Fruit fly (Drosophila melanogaster): Measurements from ENCODE around the gene CG32568.

CG32568 gene

DNA sequence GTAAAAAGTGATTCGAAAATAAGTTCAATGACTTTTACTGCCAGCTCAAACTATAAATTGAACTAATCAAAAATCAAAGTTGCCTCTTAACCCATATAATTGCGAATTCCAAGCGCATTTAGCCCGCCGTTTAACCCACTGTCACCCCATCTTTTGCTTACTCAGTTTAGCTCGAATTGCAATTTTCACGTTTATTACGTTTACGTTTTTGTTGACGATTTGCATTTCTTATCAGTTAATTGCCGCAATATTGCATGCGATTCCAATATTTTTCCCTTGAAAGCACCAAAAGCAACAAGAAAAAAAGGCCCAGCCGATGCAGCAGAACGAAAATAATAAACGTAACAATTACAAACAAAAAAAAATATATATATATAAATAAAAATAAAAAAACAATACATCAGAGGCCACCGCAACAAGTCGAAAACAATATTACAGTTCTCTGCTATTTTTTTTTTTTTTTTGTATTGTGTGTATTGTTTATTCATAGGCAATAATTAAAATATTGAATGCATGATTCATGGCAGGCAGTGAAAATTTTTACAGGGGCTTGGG is 22.5 kb upstream of the CG32568 start:
- no peak for TF ChIP-seq noc (tag; optimal IDR thresholded peaks at IDR 0.05)

DNA sequence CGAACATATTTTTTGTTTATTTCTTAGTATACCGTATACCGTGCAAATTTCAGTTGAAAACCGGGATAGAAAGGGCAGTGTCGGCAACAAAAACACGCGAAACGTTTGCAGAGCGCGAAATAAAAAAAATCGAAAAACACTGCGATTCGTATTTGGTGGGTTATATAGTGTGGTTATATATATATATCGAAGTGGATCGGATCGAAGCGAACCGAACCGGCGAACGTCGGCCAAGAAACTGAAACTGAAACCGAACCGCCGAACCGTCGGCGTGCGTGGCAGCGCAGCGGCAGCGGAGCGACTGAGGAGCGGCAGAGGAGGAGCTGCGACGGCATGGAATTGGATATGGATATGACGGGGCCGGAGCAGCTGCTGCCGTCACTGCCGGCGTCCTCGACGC is 19.5 kb upstream of the CG32568 start, which contains the start of the genes CG32572 and CG34325:
CG32572 (plus strand) TSS at position 16 of the 400 bp plus-strand sequence.
CG34325 (minus strand) TSS at position 244 of the 400 bp plus-strand sequence.
- TF ChIP-seq noc (tag; optimal IDR thresholded peaks at IDR 0.05), result no peak

dm6 chrX:16723203-16724173 is 17.2 kb upstream of the CG32568 start:
- peak; percentile 88 for TF ChIP-seq noc (tag; optimal IDR thresholded peaks at IDR 0.05)

- TF ChIP-seq noc (tag; optimal IDR thresholded peaks at IDR 0.05), result no peak
Measured at dm6 chrX:16724544-16724943, 16.2 kb upstream of the CG32568 start.

DNA sequence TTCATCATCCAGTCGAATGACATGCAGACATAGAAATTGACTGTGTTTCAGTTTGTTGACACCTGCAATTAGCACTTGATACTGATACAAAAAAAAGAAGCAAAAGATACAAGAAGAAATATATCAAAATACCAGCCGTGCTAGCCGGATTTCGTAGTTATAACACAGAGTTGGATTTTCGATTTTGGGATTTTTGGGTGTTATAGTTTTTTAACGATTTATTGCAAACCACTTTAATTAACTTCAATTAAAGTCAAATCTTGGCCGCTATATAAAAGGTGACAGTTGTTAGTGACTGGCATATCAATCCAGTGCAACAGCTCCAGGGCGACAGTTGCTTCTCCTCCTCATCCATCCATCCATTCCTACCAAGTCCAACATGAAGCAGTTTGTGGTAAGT is 9.9 kb upstream of the CG32568 start, which contains the start of gene TwdlX:
TwdlX (plus strand) TSS at position 301 of the 400 bp plus-strand sequence.
- TF ChIP-seq noc (tag; optimal IDR thresholded peaks at IDR 0.05), result no peak

DNA sequence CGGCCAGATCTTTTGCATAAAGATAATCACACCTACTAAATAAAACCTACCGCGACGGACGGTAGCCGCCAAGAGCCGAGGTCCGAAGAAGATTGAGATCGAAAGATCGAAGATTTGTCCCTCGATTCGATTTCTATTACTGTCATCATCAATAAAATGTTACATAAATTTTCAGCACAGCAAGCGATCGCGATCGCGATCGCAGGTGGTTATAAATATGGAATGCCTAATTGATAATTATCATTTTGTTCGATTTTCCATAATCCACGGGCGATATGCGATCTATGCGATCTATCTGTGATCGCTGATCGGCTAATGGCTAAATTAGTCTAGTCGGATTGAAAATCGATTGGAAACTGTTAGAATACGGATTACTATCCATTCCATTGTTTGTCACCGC is 7.5 kb upstream of the CG32568 start:
- no peak for TF ChIP-seq noc (tag; optimal IDR thresholded peaks at IDR 0.05)

DNA sequence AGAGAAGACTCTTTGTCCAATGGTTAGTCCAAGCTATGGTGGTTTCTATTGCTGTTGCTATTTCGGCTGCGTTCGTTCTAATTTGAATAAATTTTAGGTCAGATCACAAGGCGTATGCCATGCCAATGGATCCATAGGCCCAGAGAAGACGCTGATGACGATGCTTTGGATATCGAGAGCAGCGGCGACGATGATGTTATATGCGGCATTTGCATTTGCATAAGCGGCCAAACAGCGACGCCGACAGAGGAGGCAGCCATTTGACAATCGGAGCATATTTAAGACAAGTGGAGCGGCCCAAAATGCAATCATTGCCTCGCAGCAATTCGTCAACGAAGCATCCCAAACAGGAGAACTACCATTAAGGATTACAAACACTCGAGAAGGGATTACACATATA is 6.1 kb upstream of the CG32568 start, which contains the start of gene TwdlY:
TwdlY (plus strand) TSS at position 301 of the 400 bp plus-strand sequence.
- no peak for TF ChIP-seq noc (tag; optimal IDR thresholded peaks at IDR 0.05)

DNA sequence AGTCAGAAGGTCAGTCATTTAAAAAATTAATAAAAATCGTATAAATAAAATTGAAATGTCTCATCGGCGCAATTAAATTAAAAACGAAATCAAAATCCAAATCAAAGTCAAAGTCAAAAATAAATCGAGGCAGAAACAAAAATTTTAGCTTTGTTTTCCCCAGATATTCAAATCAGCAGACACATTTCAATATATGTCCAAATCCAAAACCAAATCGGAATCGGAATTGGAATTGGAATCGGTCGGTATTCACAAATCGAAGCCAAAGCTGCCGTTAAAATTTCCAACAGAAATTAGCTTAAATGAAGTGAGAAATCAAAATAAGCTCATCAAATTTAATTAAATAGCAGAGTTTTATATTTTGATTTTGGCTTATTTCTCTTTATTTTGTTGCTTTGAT is 4.5 kb upstream of the CG32568 start:
- no peak for TF ChIP-seq noc (tag; optimal IDR thresholded peaks at IDR 0.05)

DNA sequence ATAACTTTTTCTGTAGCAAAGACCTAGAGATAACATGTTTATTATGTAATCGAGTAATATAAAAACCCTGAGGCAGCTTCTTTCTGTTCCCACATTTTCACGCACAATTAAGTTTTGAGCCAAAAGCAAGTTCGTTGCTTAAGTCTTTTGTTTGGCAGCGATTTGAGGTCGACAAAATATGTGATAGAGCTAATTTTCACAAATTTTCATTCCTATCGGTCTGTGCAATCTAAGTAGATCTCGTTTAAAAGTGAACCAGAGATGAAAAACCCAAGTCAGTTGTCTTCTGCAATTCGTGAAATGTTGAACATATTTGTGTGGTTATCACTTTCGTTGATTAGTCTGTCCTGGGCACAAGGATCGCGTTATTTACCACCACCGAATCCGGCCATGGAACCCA is 2.8 kb upstream of the CG32568 start, which contains the start of gene TwdlZ:
TwdlZ (plus strand) TSS at position 301 of the 400 bp plus-strand sequence.
- TF ChIP-seq noc (tag; optimal IDR thresholded peaks at IDR 0.05), result no peak

- no peak for TF ChIP-seq noc (tag; optimal IDR thresholded peaks at IDR 0.05)
Measured at dm6 chrX:16742547-16742946, 1.8 kb downstream of the CG32568 start, which contains the start of gene Twdlalpha. Gene Twdlalpha, plus strand, starts transcription at chrX:16742847.

DNA sequence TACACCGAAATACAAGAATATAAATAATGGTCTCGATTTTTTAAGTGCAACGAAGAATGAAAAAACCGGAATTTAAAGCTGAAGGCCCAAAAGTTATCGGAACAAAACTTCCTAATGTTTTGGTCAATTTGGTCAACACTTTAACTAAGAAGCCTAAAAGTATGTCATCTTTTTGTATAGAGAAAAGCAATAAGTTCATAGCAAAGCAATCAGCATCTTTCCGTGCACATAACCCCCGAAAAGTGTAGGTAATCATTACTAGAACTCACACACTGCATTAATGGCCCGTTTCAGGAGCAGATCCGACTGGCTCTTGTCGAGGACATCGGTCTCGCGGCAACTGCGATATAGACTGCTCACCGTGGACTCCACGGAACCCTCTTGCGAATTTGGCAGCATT is 3.6 kb downstream of the CG32568 start:
- no peak for TF ChIP-seq noc (tag; optimal IDR thresholded peaks at IDR 0.05)

- no peak for TF ChIP-seq noc (tag; optimal IDR thresholded peaks at IDR 0.05)
Measured at dm6 chrX:16745942-16746341, 5.2 kb downstream of the CG32568 start.

- no peak for TF ChIP-seq noc (tag; optimal IDR thresholded peaks at IDR 0.05)
Measured at dm6 chrX:16746824-16747223, 6.1 kb downstream of the CG32568 start.

DNA sequence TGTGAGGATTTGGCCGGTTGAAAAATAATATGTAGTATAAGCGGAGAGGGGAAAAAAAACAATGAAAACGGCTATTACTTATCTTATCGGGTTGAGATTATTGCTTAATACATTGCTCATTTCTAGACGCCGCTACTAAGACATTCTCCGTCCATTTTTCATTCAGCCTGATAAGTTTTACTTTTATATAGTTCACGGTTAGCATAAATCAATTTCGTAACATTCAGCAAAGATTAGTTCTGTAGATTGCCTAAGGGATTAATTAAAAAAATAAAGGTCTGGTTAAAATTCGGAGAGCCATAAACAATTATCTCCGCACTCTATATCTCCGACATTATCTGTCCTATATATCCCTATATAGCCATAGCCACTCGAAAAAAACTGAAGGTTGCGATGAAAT is 6.8 kb downstream of the CG32568 start:
- TF ChIP-seq noc (tag; optimal IDR thresholded peaks at IDR 0.05), result peak; percentile 85

DNA sequence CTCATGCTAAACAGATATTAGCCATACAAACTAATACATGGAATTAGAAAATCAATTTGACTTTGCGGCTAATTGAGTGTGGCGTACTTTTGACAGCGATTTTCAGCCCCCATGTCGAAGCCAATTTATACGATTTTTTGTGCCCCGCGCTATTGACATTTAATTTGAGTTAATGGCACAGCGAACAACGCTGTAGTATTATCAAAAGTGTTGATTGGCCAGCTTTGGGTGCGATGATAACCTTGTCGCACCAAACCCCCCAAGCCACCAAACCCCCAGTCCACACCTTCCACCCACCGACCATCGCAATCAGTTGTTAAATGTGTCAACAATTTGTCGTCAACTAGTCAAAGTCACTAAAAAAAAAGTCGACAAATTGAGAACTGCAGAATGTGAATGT is 8.6 kb downstream of the CG32568 start:
- peak; percentile 68 for TF ChIP-seq noc (tag; optimal IDR thresholded peaks at IDR 0.05)

- TF ChIP-seq noc (tag; optimal IDR thresholded peaks at IDR 0.05), result peak; percentile 82
Measured at dm6 chrX:16750712-16751578, 10.2 kb downstream of the CG32568 start.
